Fruit fly (Drosophila melanogaster): ENCODE data around the gene bab1.

The bab1 gene

dm6 chr3L:1090002-1090401, 10.9 kb downstream of the bab1 start:
- TF ChIP-seq lola (GFP tag; optimal IDR thresholded peaks at IDR 0.05) (no peak), CrebA (GFP tag; optimal IDR thresholded peaks at IDR 0.05; ENCODE audit: borderline replicate concordance) (peak; percentile 39)

DNA sequence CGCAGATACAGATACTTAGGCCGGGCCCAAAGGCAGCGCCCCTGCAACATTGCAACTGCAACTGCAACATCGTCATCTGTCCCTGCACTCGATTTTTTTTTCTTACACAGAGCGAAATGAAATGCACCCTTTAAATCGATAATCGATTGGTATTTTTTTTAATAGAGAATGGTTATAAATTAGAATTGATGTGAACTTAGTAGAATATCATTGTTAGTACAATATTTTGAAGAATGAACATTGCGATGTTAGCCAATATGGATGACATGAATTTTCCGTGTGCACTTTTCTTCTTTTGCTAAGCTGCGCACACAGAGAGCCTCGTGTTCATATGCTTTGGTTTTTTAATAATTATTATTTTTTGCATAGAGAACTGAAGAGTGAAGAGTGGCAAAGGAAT, 11.6 kb downstream of the bab1 start:
- TF ChIP-seq h (GFP tag; optimal IDR thresholded peaks at IDR 0.05) (peak; percentile 24), usp (GFP tag; optimal IDR thresholded peaks at IDR 0.05) (no peak), Vsx2 (GFP tag; optimal IDR thresholded peaks at IDR 0.05; ENCODE audit: partially characterized antibody) (no peak), dmrt93B (GFP tag; optimal IDR thresholded peaks at IDR 0.05) (peak; percentile 0), dsf (GFP tag; optimal IDR thresholded peaks at IDR 0.05; ENCODE audit: borderline replicate concordance) (no peak), Dfd (GFP tag; optimal IDR thresholded peaks at IDR 0.05) (no peak), rgr (GFP tag; optimal IDR thresholded peaks at IDR 0.05) (peak; percentile 33), Rel (GFP tag; optimal IDR thresholded peaks at IDR 0.05) (no peak), Rel (tag; optimal IDR thresholded peaks at IDR 0.05) (no peak), N (GFP tag; optimal IDR thresholded peaks at IDR 0.05) (no peak), ey (GFP tag; optimal IDR thresholded peaks at IDR 0.05) (peak; percentile 56), lola (GFP tag; optimal IDR thresholded peaks at IDR 0.05) (no peak), OdsH (GFP tag; optimal IDR thresholded peaks at IDR 0.05) (peak; percentile 52), psq (GFP tag; optimal IDR thresholded peaks at IDR 0.05) (peak; percentile 40), sv (GFP tag; optimal IDR thresholded peaks at IDR 0.05) (no peak), woc (GFP tag; optimal IDR thresholded peaks at IDR 0.05) (peak; percentile 32), Dif (GFP tag; optimal IDR thresholded peaks at IDR 0.05; ENCODE audit: partially characterized antibody) (no peak), HLH106 (tag; optimal IDR thresholded peaks at IDR 0.05) (no peak), Mio (GFP tag; optimal IDR thresholded peaks at IDR 0.05) (no peak), foxo (GFP tag; optimal IDR thresholded peaks at IDR 0.05) (peak in 1 of 2 experiments; percentile 44), CrebA (GFP tag; optimal IDR thresholded peaks at IDR 0.05; ENCODE audit: borderline replicate concordance) (no peak), Hr83 (GFP tag; optimal IDR thresholded peaks at IDR 0.05; ENCODE audit: poor library complexity, severe bottlenecking) (no peak), jim (GFP tag; optimal IDR thresholded peaks at IDR 0.05) (no peak), fru (GFP tag; optimal IDR thresholded peaks at IDR 0.05) (peak; percentile 56), GATAd (GFP tag; optimal IDR thresholded peaks at IDR 0.05) (no peak), Hnf4 (GFP tag; optimal IDR thresholded peaks at IDR 0.05) (peak; percentile 32), pan (optimal IDR thresholded peaks at IDR 0.05) (no peak), brk (GFP tag; optimal IDR thresholded peaks at IDR 0.05) (no peak), br (GFP tag; optimal IDR thresholded peaks at IDR 0.05) (peak; percentile 14)

dm6 chr3L:1088140-1088539, 12.7 kb downstream of the bab1 start:
- no peak for TF ChIP-seq psq (GFP tag; optimal IDR thresholded peaks at IDR 0.05)
- TF ChIP-seq Myc (optimal IDR thresholded peaks at IDR 0.05), result no peak
- no peak for TF ChIP-seq GATAd (GFP tag; optimal IDR thresholded peaks at IDR 0.05)
- TF ChIP-seq ey (GFP tag; optimal IDR thresholded peaks at IDR 0.05), result no peak
- no peak for TF ChIP-seq CG32264 (GFP tag; optimal IDR thresholded peaks at IDR 0.05)
- TF ChIP-seq CG9705 (GFP tag; optimal IDR thresholded peaks at IDR 0.05), result no peak
- no peak for TF ChIP-seq dl (GFP tag; optimal IDR thresholded peaks at IDR 0.05; ENCODE audit: insufficient read depth in 1 of 2, partially characterized antibody in 2 of 2)
- TF ChIP-seq Abd-B (GFP tag; optimal IDR thresholded peaks at IDR 0.05), result no peak
- TF ChIP-seq fru (GFP tag; optimal IDR thresholded peaks at IDR 0.05), result peak; percentile 25
- no peak for TF ChIP-seq CrebA (GFP tag; optimal IDR thresholded peaks at IDR 0.05; ENCODE audit: borderline replicate concordance)
- no peak for TF ChIP-seq Jra (GFP tag; optimal IDR thresholded peaks at IDR 0.05)
- no peak for TF ChIP-seq sv (GFP tag; optimal IDR thresholded peaks at IDR 0.05)
- no peak for TF ChIP-seq Mio (GFP tag; optimal IDR thresholded peaks at IDR 0.05)
- no peak for TF ChIP-seq brk (GFP tag; optimal IDR thresholded peaks at IDR 0.05)
- TF ChIP-seq Dfd (GFP tag; optimal IDR thresholded peaks at IDR 0.05), result no peak
- TF ChIP-seq woc (GFP tag; optimal IDR thresholded peaks at IDR 0.05), result no peak
- no peak for TF ChIP-seq lola (GFP tag; optimal IDR thresholded peaks at IDR 0.05)
- no peak for TF ChIP-seq Hr83 (GFP tag; optimal IDR thresholded peaks at IDR 0.05; ENCODE audit: poor library complexity, severe bottlenecking)
- no peak for TF ChIP-seq Dif (GFP tag; optimal IDR thresholded peaks at IDR 0.05; ENCODE audit: partially characterized antibody)
- TF ChIP-seq rgr (GFP tag; optimal IDR thresholded peaks at IDR 0.05), result peak; percentile 35
- TF ChIP-seq HLH106 (tag; optimal IDR thresholded peaks at IDR 0.05), result peak; percentile 44
- no peak for TF ChIP-seq dmrt93B (GFP tag; optimal IDR thresholded peaks at IDR 0.05)
- no peak for TF ChIP-seq Rel (GFP tag; optimal IDR thresholded peaks at IDR 0.05)
- no peak for TF ChIP-seq Rel (tag; optimal IDR thresholded peaks at IDR 0.05)
- no peak for TF ChIP-seq dsf (GFP tag; optimal IDR thresholded peaks at IDR 0.05; ENCODE audit: borderline replicate concordance)
- no peak for TF ChIP-seq jim (GFP tag; optimal IDR thresholded peaks at IDR 0.05)
- TF ChIP-seq pan (optimal IDR thresholded peaks at IDR 0.05), result no peak
- TF ChIP-seq foxo (GFP tag; optimal IDR thresholded peaks at IDR 0.05), result peak in 1 of 2 experiments; percentile 47
- no peak for TF ChIP-seq br (GFP tag; optimal IDR thresholded peaks at IDR 0.05)
- TF ChIP-seq Hnf4 (GFP tag; optimal IDR thresholded peaks at IDR 0.05), result no peak
- TF ChIP-seq tai (GFP tag; optimal IDR thresholded peaks at IDR 0.05), result no peak
- no peak for TF ChIP-seq N (GFP tag; optimal IDR thresholded peaks at IDR 0.05)
- peak; percentile 21 for TF ChIP-seq Sp1 (GFP tag; optimal IDR thresholded peaks at IDR 0.05)
- TF ChIP-seq OdsH (GFP tag; optimal IDR thresholded peaks at IDR 0.05), result peak; percentile 11
- TF ChIP-seq usp (GFP tag; optimal IDR thresholded peaks at IDR 0.05), result no peak
- TF ChIP-seq sage (GFP tag; optimal IDR thresholded peaks at IDR 0.05), result peak; percentile 20
- peak; percentile 38 for TF ChIP-seq h (GFP tag; optimal IDR thresholded peaks at IDR 0.05)
- TF ChIP-seq Hr78 (GFP tag; optimal IDR thresholded peaks at IDR 0.05), result no peak
- no peak for TF ChIP-seq Vsx2 (GFP tag; optimal IDR thresholded peaks at IDR 0.05; ENCODE audit: partially characterized antibody)

Data from whole organism, wandering third instar larva.